Fruit fly (Drosophila melanogaster) whole organism, embryonic: ENCODE data around the gene Taf6.

Source experiments
- BEAF-32 ChIP-seq: fragments of 200-800 bp; sonication (Bioruptor generic); optimal IDR thresholded peaks from 3 replicates; lab custom pipeline; 2017; ENCODE audit warnings: missing biosample characterization, missing genetic modification characterization, mild to moderate bottlenecking, moderate library complexity, missing genetic modification reagents
- CG10209 ChIP-seq: fragments of 200-800 bp; sonication (Bioruptor generic); optimal IDR thresholded peaks from 3 replicates; lab custom pipeline; 2017; ENCODE audit warnings: missing biosample characterization, mild to moderate bottlenecking, missing genetic modification characterization, missing genetic modification reagents
- CG10543 ChIP-seq: fragments of 200-800 bp; sonication (Bioruptor generic); optimal IDR thresholded peaks from 3 replicates; lab custom pipeline; 2017; ENCODE audit warnings: missing biosample characterization, mild to moderate bottlenecking, missing genetic modification characterization, moderate library complexity
- CG10979 ChIP-seq: fragments of 200-800 bp; sonication (Bioruptor generic); optimal IDR thresholded peaks from 2 replicates; lab custom pipeline; 2018; ENCODE audit warnings: missing biosample characterization, mild to moderate bottlenecking, missing genetic modification characterization, moderate library complexity
- CG11560 ChIP-seq: fragments of 200-800 bp; sonication (Bioruptor generic); IDR thresholded peaks from 3 replicates; pipeline ENCODE4 v1.3.6; 2022; ENCODE audit warnings: missing biosample characterization, missing genetic modification characterization
- CG11696 ChIP-seq: fragments of 200-800 bp; sonication (Bioruptor generic); IDR thresholded peaks from 2 replicates; pipeline ENCODE4 v1.3.6; 2022; ENCODE audit warnings: missing biosample characterization, missing genetic modification characterization
- CG12299 ChIP-seq: fragments of 200-800 bp; sonication (Bioruptor generic); optimal IDR thresholded peaks from 2 replicates; lab custom pipeline; 2018; ENCODE audit warnings: missing biosample characterization, mild to moderate bottlenecking, missing genetic modification characterization
- CG12391 ChIP-seq: fragments of 200-800 bp; sonication (Bioruptor generic); optimal IDR thresholded peaks from 3 replicates; lab custom pipeline; 2018; ENCODE audit warnings: missing biosample characterization, mild to moderate bottlenecking, missing genetic modification characterization, moderate library complexity
- CG12659 ChIP-seq: fragments of 200-800 bp; sonication (Bioruptor generic); optimal IDR thresholded peaks from 3 replicates; lab custom pipeline; 2017; ENCODE audit warnings: mild to moderate bottlenecking, missing biosample characterization, missing genetic modification reagents, missing genetic modification characterization
- CG13296 ChIP-seq: fragments of 200-800 bp; sonication (Bioruptor generic); optimal IDR thresholded peaks from 3 replicates; lab custom pipeline; 2018; ENCODE audit warnings: missing biosample characterization, mild to moderate bottlenecking, missing genetic modification characterization
- CG14860 ChIP-seq: fragments of 200-800 bp; sonication (Bioruptor generic); IDR thresholded peaks from 3 replicates; pipeline ENCODE4 v1.3.6; 2022; ENCODE audit warnings: missing biosample characterization, missing genetic modification characterization; ENCODE audit not compliant: partially characterized antibody
- CG15269 ChIP-seq: fragments of 200-800 bp; sonication (Bioruptor generic); optimal IDR thresholded peaks from 2 replicates; lab custom pipeline; 2018; ENCODE audit warnings: missing biosample characterization, mild to moderate bottlenecking, missing genetic modification characterization, moderate library complexity
- CG15514 ChIP-seq: fragments of 200-800 bp; sonication (Bioruptor generic); optimal IDR thresholded peaks from 3 replicates; lab custom pipeline; 2017; ENCODE audit warnings: missing biosample characterization, missing genetic modification characterization, mild to moderate bottlenecking, moderate library complexity, missing genetic modification reagents
- CG16863 ChIP-seq: fragments of 200-800 bp; sonication (Bioruptor generic); optimal IDR thresholded peaks from 3 replicates; lab custom pipeline; 2016; ENCODE audit warnings: missing biosample characterization, missing genetic modification characterization
- CG17568 ChIP-seq: fragments of 200-800 bp; sonication (Bioruptor generic); optimal IDR thresholded peaks from 2 replicates; lab custom pipeline; 2018; ENCODE audit warnings: missing biosample characterization, mild to moderate bottlenecking, missing genetic modification characterization, moderate library complexity
- CG18011 ChIP-seq: fragments of 200-800 bp; sonication (Bioruptor generic); optimal IDR thresholded peaks from 2 replicates; lab custom pipeline; 2017; ENCODE audit warnings: missing biosample characterization, missing genetic modification characterization, mild to moderate bottlenecking, moderate library complexity, missing genotype
- CG42726 ChIP-seq: fragments of 200-800 bp; sonication (Bioruptor generic); IDR thresholded peaks from 2 replicates; pipeline ENCODE4 v1.3.6; 2022; ENCODE audit warnings: missing biosample characterization, missing genetic modification characterization; ENCODE audit not compliant: partially characterized antibody
- CG4707 ChIP-seq: fragments of 200-800 bp; sonication (Bioruptor generic); optimal IDR thresholded peaks from 2 replicates; lab custom pipeline; 2018; ENCODE audit warnings: missing biosample characterization, mild to moderate bottlenecking, missing genetic modification characterization, moderate library complexity
- CG6654 ChIP-seq: fragments of 200-800 bp; sonication (Bioruptor generic); optimal IDR thresholded peaks from 2 replicates; lab custom pipeline; 2017; ENCODE audit warnings: missing biosample characterization, mild to moderate bottlenecking, missing genetic modification characterization
- CG7839 ChIP-seq: fragments of 200-800 bp; sonication (Bioruptor generic); optimal IDR thresholded peaks from 3 replicates; lab custom pipeline; 2018; ENCODE audit warnings: missing biosample characterization, mild to moderate bottlenecking, missing genetic modification characterization, moderate library complexity
- CG8388 ChIP-seq: fragments of 200-800 bp; sonication (Bioruptor generic); optimal IDR thresholded peaks from 2 replicates; lab custom pipeline; 2019; ENCODE audit warnings: missing biosample characterization, mild to moderate bottlenecking, missing genetic modification characterization, moderate library complexity
- CG8924 ChIP-seq: fragments of 200-800 bp; optimal IDR thresholded peaks from 3 replicates; lab custom pipeline; 2019; ENCODE audit warnings: missing biosample characterization, mild to moderate bottlenecking, missing genetic modification characterization, moderate library complexity
- CG8944 ChIP-seq: fragments of 200-800 bp; sonication (Bioruptor generic); optimal IDR thresholded peaks from 3 replicates; lab custom pipeline; 2016; ENCODE audit warnings: missing biosample characterization, missing genetic modification characterization
- Dbx ChIP-seq: fragments of 200-800 bp; sonication (Bioruptor generic); IDR thresholded peaks from 3 replicates; pipeline ENCODE4 v1.3.6; 2022; ENCODE audit warnings: missing biosample characterization, missing genetic modification characterization
- Dip3 ChIP-seq: fragments of 200-800 bp; sonication (Bioruptor generic); optimal IDR thresholded peaks from 3 replicates; lab custom pipeline; 2016; ENCODE audit warnings: missing biosample characterization, missing genetic modification characterization
- Doc3 ChIP-seq: fragments of 200-800 bp; sonication (Bioruptor generic); IDR thresholded peaks from 3 replicates; pipeline ENCODE4 v1.3.6; 2022; ENCODE audit warnings: missing biosample characterization, missing genetic modification characterization; ENCODE audit not compliant: partially characterized antibody
- Dp ChIP-seq: fragments of 200-800 bp; sonication (Bioruptor generic); optimal IDR thresholded peaks from 2 replicates; lab custom pipeline; 2018; ENCODE audit warnings: missing biosample characterization, mild to moderate bottlenecking, missing genetic modification characterization, moderate library complexity
- Gsc ChIP-seq: fragments of 200-800 bp; sonication (Bioruptor generic); IDR thresholded peaks from 2 replicates; pipeline ENCODE4 v1.3.6; 2022; ENCODE audit warnings: missing biosample characterization, missing genetic modification characterization
- H15 ChIP-seq: fragments of 200-800 bp; sonication (Bioruptor generic); IDR thresholded peaks from 3 replicates; pipeline ENCODE4 v1.3.6; 2022; ENCODE audit warnings: missing biosample characterization, missing genetic modification characterization
- HmgD ChIP-seq: fragments of 200-800 bp; sonication (Bioruptor generic); optimal IDR thresholded peaks from 3 replicates; lab custom pipeline; 2016; ENCODE audit warnings: missing biosample characterization, missing genetic modification characterization
- Lhr ChIP-seq: fragments of 200-800 bp; sonication (Bioruptor generic); optimal IDR thresholded peaks from 3 replicates; lab custom pipeline; 2017; ENCODE audit warnings: mild to moderate bottlenecking, missing biosample characterization, missing genetic modification reagents, missing genetic modification characterization
- MTF-1 ChIP-seq: fragments of 200-800 bp; sonication (Bioruptor generic); optimal IDR thresholded peaks from 2 replicates; lab custom pipeline; 2018; ENCODE audit warnings: missing biosample characterization, mild to moderate bottlenecking, missing genetic modification characterization, borderline replicate concordance
- Mrtf ChIP-seq: fragments of 200-800 bp; sonication (Bioruptor generic); IDR thresholded peaks from 3 replicates; pipeline ENCODE4 v1.3.6; 2022; ENCODE audit warnings: missing biosample characterization, missing genetic modification characterization
- NK7.1 ChIP-seq: fragments of 200-800 bp; sonication (Bioruptor generic); optimal IDR thresholded peaks from 3 replicates; lab custom pipeline; 2016; ENCODE audit warnings: missing biosample characterization, missing genetic modification characterization
- Opbp ChIP-seq: fragments of 200-800 bp; sonication (Bioruptor generic); IDR thresholded peaks from 3 replicates; pipeline ENCODE4 v1.3.6; 2022; ENCODE audit warnings: missing biosample characterization, missing genetic modification characterization; ENCODE audit not compliant: partially characterized antibody
- Scr ChIP-seq: fragments of 200-800 bp; sonication (Bioruptor generic); IDR thresholded peaks from 2 replicates; pipeline ENCODE4 v1.3.6; 2022; ENCODE audit warnings: missing biosample characterization, missing genetic modification characterization; ENCODE audit not compliant: partially characterized antibody
- Six4 ChIP-seq: fragments of 200-800 bp; sonication (Bioruptor generic); optimal IDR thresholded peaks from 2 replicates; lab custom pipeline; 2016; ENCODE audit warnings: missing biosample characterization, missing genetic modification characterization
- Ssrp ChIP-seq: fragments of 200-800 bp; sonication (Bioruptor generic); optimal IDR thresholded peaks from 2 replicates; lab custom pipeline; 2018; ENCODE audit warnings: missing biosample characterization, mild to moderate bottlenecking, missing genetic modification characterization, moderate library complexity
- al ChIP-seq: fragments of 200-800 bp; sonication (Bioruptor generic); IDR thresholded peaks from 2 replicates; pipeline ENCODE4 v1.3.6; 2022; ENCODE audit warnings: missing biosample characterization, missing genetic modification characterization
- bigmax ChIP-seq: fragments of 200-800 bp; sonication (Bioruptor generic); optimal IDR thresholded peaks from 2 replicates; lab custom pipeline; 2018; ENCODE audit warnings: missing biosample characterization, mild to moderate bottlenecking, missing genetic modification characterization
- dati ChIP-seq: fragments of 200-800 bp; sonication (Bioruptor generic); IDR thresholded peaks from 2 replicates; pipeline ENCODE4 v1.3.6; 2022; ENCODE audit warnings: missing biosample characterization, missing genetic modification characterization
- hbn ChIP-seq: fragments of 200-800 bp; sonication (Bioruptor generic); IDR thresholded peaks from 2 replicates; pipeline ENCODE4 v1.3.6; 2022; ENCODE audit warnings: missing biosample characterization, missing genetic modification characterization; ENCODE audit not compliant: partially characterized antibody
- ken ChIP-seq: fragments of 200-800 bp; sonication (Bioruptor generic); IDR thresholded peaks from 3 replicates; pipeline ENCODE4 v1.3.6; 2022; ENCODE audit warnings: missing biosample characterization, missing genetic modification characterization
- lmd ChIP-seq: fragments of 200-800 bp; sonication (Bioruptor generic); IDR thresholded peaks from 2 replicates; pipeline ENCODE4 v1.3.6; 2022; ENCODE audit warnings: missing biosample characterization, missing genetic modification characterization
- repo ChIP-seq: fragments of 200-800 bp; sonication (Bioruptor generic); optimal IDR thresholded peaks from 2 replicates; lab custom pipeline; 2016; ENCODE audit warnings: missing biosample characterization, missing genetic modification characterization
- ro ChIP-seq: fragments of 200-800 bp; sonication (Bioruptor generic); IDR thresholded peaks from 2 replicates; pipeline ENCODE4 v1.3.6; 2022; ENCODE audit warnings: missing biosample characterization, missing genetic modification characterization
- sens ChIP-seq: fragments of 200-800 bp; sonication (Bioruptor generic); peaks from one replicate; lab custom pipeline; 2016; ENCODE audit warnings: missing biosample characterization, missing genetic modification characterization
- stc ChIP-seq: fragments of 200-800 bp; sonication (Bioruptor generic); IDR thresholded peaks from 2 replicates; pipeline ENCODE4 v1.3.6; 2022; ENCODE audit warnings: missing biosample characterization, missing genetic modification characterization
- zen ChIP-seq: fragments of 200-800 bp; sonication (Bioruptor generic); optimal IDR thresholded peaks from 3 replicates; lab custom pipeline; 2018; ENCODE audit warnings: missing biosample characterization, mild to moderate bottlenecking, missing genetic modification characterization, moderate library complexity

The Taf6 gene

DNA sequence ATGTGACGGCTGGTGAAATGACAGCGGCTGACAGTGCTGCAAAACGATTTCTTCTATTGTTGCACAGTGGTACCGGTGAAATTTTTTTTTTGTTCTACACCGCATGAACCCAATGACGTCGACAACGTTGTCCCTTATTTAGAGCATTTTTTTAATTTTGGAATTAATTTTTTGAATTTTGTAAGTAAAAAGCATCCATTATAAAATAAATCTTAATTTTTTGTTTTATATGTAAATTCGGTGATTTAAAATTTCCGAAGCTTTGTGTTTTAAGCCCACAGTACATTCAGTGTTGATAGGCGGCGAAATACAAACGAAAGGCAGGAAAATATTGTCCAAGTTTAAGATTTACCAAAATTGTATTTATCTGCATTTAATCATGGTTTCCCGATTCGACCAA lies 13.3 kb downstream of the Taf6 start, which contains the start of the genes Lon and PIG-F (continued):
- TF ChIP-seq Lhr (GFP tag; lab: Kevin White, UChicago) (peak; percentile 96), Dp (GFP tag; lab: Kevin White, UChicago) (peak; percentile 55), NK7.1 (peak; percentile 93), Opbp (no peak), sens (GFP tag; lab: Kevin White, UChicago) (peak; percentile 100), lmd (GFP tag; lab: Robert Waterston, UW) (peak; percentile 99), CG6654 (GFP tag; lab: Kevin White, UChicago) (peak; percentile 95), Six4 (GFP tag; lab: Kevin White, UChicago) (peak; percentile 99), hbn (GFP tag; lab: Robert Waterston, UW) (peak; percentile 47; the same call in 1 of the 2 replicates), dati (peak; percentile 93), Gsc (GFP tag; lab: Robert Waterston, UW) (peak; percentile 96), repo (GFP tag; lab: Kevin White, UChicago) (peak; percentile 97), CG12659 (GFP tag; lab: Kevin White, UChicago) (peak; percentile 100), CG4707 (peak; percentile 98), CG16863 (GFP tag; lab: Kevin White, UChicago) (peak; percentile 98), CG18011 (GFP tag; lab: Kevin White, UChicago) (peak; percentile 93), Scr (GFP tag; lab: Robert Waterston, UW) (peak; percentile 63), BEAF-32 (peak; percentile 47), bigmax (GFP tag; lab: Kevin White, UChicago) (peak; percentile 65), Ssrp (tag; lab: Kevin White, UChicago) (peak; percentile 99), CG12299 (tag; lab: Kevin White, UChicago) (peak; percentile 99), CG14860 (GFP tag; lab: Robert Waterston, UW) (peak; percentile 75), CG13296 (GFP tag; lab: Kevin White, UChicago) (peak; percentile 99), CG15514 (GFP tag; lab: Kevin White, UChicago) (peak; percentile 94), CG17568 (GFP tag; lab: Kevin White, UChicago) (peak; percentile 98), Mrtf (GFP tag; lab: Robert Waterston, UW) (peak; percentile 98), stc (GFP tag; lab: Robert Waterston, UW) (peak; percentile 98), CG10543 (peak; percentile 100), HmgD (GFP tag; lab: Kevin White, UChicago) (peak; percentile 97), CG8944 (peak; percentile 97), H15 (GFP tag; lab: Robert Waterston, UW) (peak; percentile 98), CG11696 (peak; percentile 93), ken (peak; percentile 98), CG15269 (tag; lab: Kevin White, UChicago) (peak; percentile 99), Doc3 (GFP tag; lab: Robert Waterston, UW) (no peak; the same call in 2 of the 3 replicates), CG10209 (peak; percentile 99), CG8924 (tag; lab: Kevin White, UChicago) (peak; percentile 99), CG11560 (tag; lab: Robert Waterston, UW) (peak; percentile 94), CG12391 (tag; lab: Kevin White, UChicago) (peak; percentile 99), CG10979 (tag; lab: Kevin White, UChicago) (peak; percentile 99), Dip3 (GFP tag; lab: Kevin White, UChicago) (peak; percentile 98), CG8388 (GFP tag; lab: Kevin White, UChicago) (peak; percentile 98), al (peak; percentile 98), MTF-1 (GFP tag; lab: Kevin White, UChicago) (peak; percentile 96), zen (tag; lab: Kevin White, UChicago) (peak; percentile 99), CG7839 (peak; percentile 100), ro (GFP tag; lab: Robert Waterston, UW) (peak; percentile 97), Dbx (GFP tag; lab: Robert Waterston, UW) (peak; percentile 99), CG42726 (0 out of 2 replicates have a peak, but pooled peaks have one; percentile 32)
